Fruit fly (Drosophila melanogaster) whole organism, pupa: ENCODE data around the gene Cchl.

Source experiments
- CG10348 ChIP-seq: fragments of 200-800 bp; sonication (Bioruptor generic); IDR thresholded peaks from 2 replicates; pipeline ENCODE4 v1.3.6; 2022; ENCODE audit warnings: missing biosample characterization, missing genetic modification characterization
- CG12605 ChIP-seq: fragments of 200-800 bp; sonication (Bioruptor generic); IDR thresholded peaks from 2 replicates; pipeline ENCODE4 v1.3.6; 2022; ENCODE audit warnings: missing biosample characterization, missing genetic modification characterization
- CG13204 ChIP-seq: fragments of 200-800 bp; sonication (Bioruptor generic); optimal IDR thresholded peaks from 2 replicates; lab custom pipeline; 2018; ENCODE audit warnings: missing biosample characterization, mild to moderate bottlenecking, missing genetic modification characterization, moderate library complexity
- CG14655 ChIP-seq: fragments of 200-800 bp; sonication (Bioruptor generic); optimal IDR thresholded peaks from 3 replicates; lab custom pipeline; 2017; ENCODE audit warnings: mild to moderate bottlenecking, missing biosample characterization, missing genetic modification reagents, missing genetic modification characterization
- CG15710 ChIP-seq: fragments of 200-800 bp; sonication (Bioruptor generic); optimal IDR thresholded peaks from 2 replicates; lab custom pipeline; 2018; ENCODE audit warnings: missing biosample characterization, mild to moderate bottlenecking, missing genetic modification characterization, moderate library complexity
- CG17806 ChIP-seq: fragments of 200-800 bp; sonication (Bioruptor generic); optimal IDR thresholded peaks from 2 replicates; lab custom pipeline; 2018; ENCODE audit warnings: missing biosample characterization, mild to moderate bottlenecking, missing genetic modification characterization, moderate library complexity
- CG32121 ChIP-seq: fragments of 200-800 bp; sonication (Bioruptor generic); IDR thresholded peaks from 2 replicates; pipeline ENCODE4 v1.3.6; 2022; ENCODE audit warnings: missing biosample characterization, missing genetic modification characterization
- CG34367 ChIP-seq: fragments of 200-800 bp; sonication (Bioruptor generic); optimal IDR thresholded peaks from 2 replicates; lab custom pipeline; 2018; ENCODE audit warnings: missing biosample characterization, mild to moderate bottlenecking, missing genetic modification characterization
- CG4496 ChIP-seq: fragments of 200-800 bp; sonication (Bioruptor generic); IDR thresholded peaks from 3 replicates; pipeline ENCODE4 v1.3.6; 2022; ENCODE audit warnings: missing biosample characterization, missing genetic modification characterization
- CG8159 ChIP-seq: fragments of 200-800 bp; sonication (Bioruptor generic); optimal IDR thresholded peaks from 3 replicates; lab custom pipeline; 2018; ENCODE audit warnings: missing biosample characterization, mild to moderate bottlenecking, missing genetic modification characterization, moderate library complexity
- CG8301 ChIP-seq: fragments of 200-800 bp; sonication (Bioruptor generic); optimal IDR thresholded peaks from 2 replicates; lab custom pipeline; 2018; ENCODE audit warnings: missing biosample characterization, mild to moderate bottlenecking, missing genetic modification characterization
- CG9948 ChIP-seq: fragments of 200-800 bp; sonication (Bioruptor generic); optimal IDR thresholded peaks from 2 replicates; lab custom pipeline; 2018; ENCODE audit warnings: missing biosample characterization, mild to moderate bottlenecking, missing genetic modification characterization, moderate library complexity
- D1 ChIP-seq: fragments of 200-800 bp; sonication (Bioruptor generic); optimal IDR thresholded peaks from 2 replicates; lab custom pipeline; 2018; ENCODE audit warnings: missing biosample characterization, mild to moderate bottlenecking, missing genetic modification characterization, moderate library complexity
- EcR ChIP-seq: fragments of 200-800 bp; sonication (Bioruptor generic); optimal IDR thresholded peaks from 3 replicates; lab custom pipeline; 2019; ENCODE audit warnings: missing biosample characterization, missing genetic modification characterization, mild to moderate bottlenecking, moderate library complexity, missing genetic modification reagents
- Ets98B ChIP-seq: fragments of 200-800 bp; sonication (Bioruptor generic); IDR thresholded peaks from 2 replicates; pipeline ENCODE4 v1.3.6; 2022; ENCODE audit warnings: missing biosample characterization, missing genetic modification characterization
- Pif1A ChIP-seq: fragments of 200-800 bp; sonication (Bioruptor generic); optimal IDR thresholded peaks from 3 replicates; lab custom pipeline; 2016; ENCODE audit warnings: missing biosample characterization, missing genetic modification characterization
- Pif1B ChIP-seq: fragments of 200-800 bp; sonication (Bioruptor generic); optimal IDR thresholded peaks from 3 replicates; lab custom pipeline; 2016; ENCODE audit warnings: missing biosample characterization, missing genetic modification characterization
- Snoo ChIP-seq: fragments of 200-800 bp; sonication (Bioruptor generic); optimal IDR thresholded peaks from 3 replicates; lab custom pipeline; 2017; ENCODE audit warnings: missing biosample characterization, mild to moderate bottlenecking, missing genetic modification characterization, inconsistent platforms
- fd96Ca ChIP-seq: fragments of 200-800 bp; sonication (Bioruptor generic); IDR thresholded peaks from 3 replicates; pipeline ENCODE4 v1.3.6; 2022; ENCODE audit warnings: missing biosample characterization, missing genetic modification characterization
- gl ChIP-seq: fragments of 200-800 bp; sonication (Bioruptor generic); optimal IDR thresholded peaks from 2 replicates; lab custom pipeline; 2018; ENCODE audit warnings: missing biosample characterization, mild to moderate bottlenecking, missing genetic modification characterization
- rn ChIP-seq: fragments of 200-800 bp; sonication (Bioruptor generic); IDR thresholded peaks from 2 replicates; pipeline ENCODE4 v1.3.6; 2022; ENCODE audit warnings: missing biosample characterization, missing genetic modification characterization

Cchl gene

dm6 chr3R:22018777-22019420 is 8.4 kb downstream of the Cchl start, which contains the start of gene Idh3b:
TSS of gene Idh3b (minus strand) at chr3R:22019382.
- no peak for TF ChIP-seq CG10348 (GFP tag; lab: Robert Waterston, UW)
- TF ChIP-seq Ets98B (GFP tag; lab: Robert Waterston, UW) = no peak; the same call in 1 of the 2 replicates
- TF ChIP-seq CG13204 (GFP tag; lab: Kevin White, UChicago) = no peak
- TF ChIP-seq CG12605 (GFP tag; lab: Robert Waterston, UW) = no peak
- no peak for TF ChIP-seq D1 (tag; lab: Kevin White, UChicago)
- TF ChIP-seq CG34367 = no peak
- TF ChIP-seq Pif1B = no peak
- no peak for TF ChIP-seq gl
- TF ChIP-seq CG15710 (tag; lab: Kevin White, UChicago) = peak; percentile 29
- TF ChIP-seq CG4496 = peak; percentile 69
- no peak for TF ChIP-seq CG32121 (GFP tag; lab: Robert Waterston, UW)
- 0 out of 2 replicates have a peak, but pooled peaks have one; percentile 27 for TF ChIP-seq rn (GFP tag; lab: Robert Waterston, UW)
- no peak for TF ChIP-seq CG8159 (tag; lab: Kevin White, UChicago)
- no peak for TF ChIP-seq CG9948 (tag; lab: Kevin White, UChicago)
- no peak for TF ChIP-seq fd96Ca (GFP tag; lab: Robert Waterston, UW)
- TF ChIP-seq Snoo = peak; percentile 43
- TF ChIP-seq EcR (GFP tag; lab: Kevin White, UChicago) = no peak

- TF ChIP-seq rn (GFP tag; lab: Robert Waterston, UW) (no peak), Pif1B (no peak), CG32121 (GFP tag; lab: Robert Waterston, UW) (no peak), D1 (tag; lab: Kevin White, UChicago) (no peak), CG9948 (tag; lab: Kevin White, UChicago) (no peak), CG8301 (no peak), CG8159 (tag; lab: Kevin White, UChicago) (no peak), Pif1A (GFP tag; lab: Kevin White, UChicago) (no peak), CG12605 (GFP tag; lab: Robert Waterston, UW) (no peak)
- TF ChIP-seq, all 21 proteins: peak for 0
Measured at dm6 chr3R:22014397-22014796, 12.9 kb downstream of the Cchl start, which contains the start of gene Theg. TSS of gene Theg (plus strand) at chr3R:22014697.

DNA sequence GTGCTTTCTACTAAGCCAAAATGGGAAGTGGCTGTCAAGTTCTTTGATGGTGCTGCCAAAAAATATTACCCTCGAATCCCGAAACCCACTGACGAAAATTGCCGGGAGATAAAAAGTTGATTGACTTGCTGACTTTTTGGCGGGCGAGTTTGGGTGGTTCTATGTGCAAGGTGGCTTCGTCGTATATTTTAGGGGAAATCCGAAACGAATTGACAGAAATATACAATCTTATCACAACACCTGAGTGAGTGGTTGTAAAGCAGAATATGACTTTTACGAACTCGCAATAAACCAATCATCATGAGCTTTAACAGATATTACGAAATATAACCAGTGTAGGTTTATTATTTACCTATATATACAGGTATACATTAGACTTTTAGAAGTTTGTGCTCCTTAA is 23.8 kb downstream of the Cchl start:
- no peak for TF ChIP-seq CG32121 (GFP tag; lab: Robert Waterston, UW)
- TF ChIP-seq CG34367 = no peak
- TF ChIP-seq CG17806 (tag; lab: Kevin White, UChicago) = no peak
- TF ChIP-seq Ets98B (GFP tag; lab: Robert Waterston, UW) = no peak
- no peak for TF ChIP-seq fd96Ca (GFP tag; lab: Robert Waterston, UW)
- TF ChIP-seq Pif1A (GFP tag; lab: Kevin White, UChicago) = no peak

DNA sequence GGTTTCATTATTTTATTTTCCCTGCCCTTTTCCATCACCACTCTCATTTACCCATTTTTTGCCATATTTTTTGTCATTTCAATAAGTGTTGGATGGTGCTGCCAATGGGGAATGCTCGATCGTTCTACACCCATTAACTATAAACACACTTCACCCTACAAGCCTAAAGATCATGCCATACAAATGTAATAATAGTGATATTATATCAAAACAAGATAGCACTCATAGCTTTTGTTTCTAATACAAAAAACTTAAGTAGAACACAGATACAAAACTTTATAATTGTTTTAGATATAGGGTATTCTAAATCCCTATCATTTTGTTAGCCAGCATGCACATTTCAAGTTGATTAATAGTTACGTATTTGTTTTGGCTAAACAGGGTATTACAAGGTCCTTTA is 27.6 kb downstream of the Cchl start:
- TF ChIP-seq CG17806 (tag; lab: Kevin White, UChicago) (no peak), CG9948 (tag; lab: Kevin White, UChicago) (no peak), Snoo (no peak), Pif1A (GFP tag; lab: Kevin White, UChicago) (peak; percentile 5), CG10348 (GFP tag; lab: Robert Waterston, UW) (no peak), CG4496 (no peak)

- peak; percentile 4 for TF ChIP-seq CG17806 (tag; lab: Kevin White, UChicago)
- peak; percentile 27 for TF ChIP-seq CG15710 (tag; lab: Kevin White, UChicago)
- TF ChIP-seq CG8159 (tag; lab: Kevin White, UChicago) = peak; percentile 55
- TF ChIP-seq CG12605 (GFP tag; lab: Robert Waterston, UW) = no peak
- TF ChIP-seq, all 21 proteins: peak for 3
Measured at dm6 chr3R:21998877-21999276, 28.4 kb downstream of the Cchl start.

- peak; percentile 85 for TF ChIP-seq CG4496
- peak; percentile 86 for TF ChIP-seq fd96Ca (GFP tag; lab: Robert Waterston, UW)
- peak; percentile 52; the same call in 1 of the 2 replicates for TF ChIP-seq rn (GFP tag; lab: Robert Waterston, UW)
- TF ChIP-seq CG17806 (tag; lab: Kevin White, UChicago) = peak; percentile 53
- peak; percentile 53 for TF ChIP-seq CG9948 (tag; lab: Kevin White, UChicago)
- peak; percentile 43; the same call in 1 of the 2 replicates for TF ChIP-seq CG10348 (GFP tag; lab: Robert Waterston, UW)
- TF ChIP-seq CG13204 (GFP tag; lab: Kevin White, UChicago) = no peak
- TF ChIP-seq gl = no peak
- TF ChIP-seq Pif1B = peak; percentile 40
- peak; percentile 40 for TF ChIP-seq Snoo
- peak; percentile 84 for TF ChIP-seq Ets98B (GFP tag; lab: Robert Waterston, UW)
- peak; percentile 70 for TF ChIP-seq CG14655 (GFP tag; lab: Kevin White, UChicago)
- TF ChIP-seq CG8301 = peak; percentile 69
- peak; percentile 49 for TF ChIP-seq CG12605 (GFP tag; lab: Robert Waterston, UW)
- TF ChIP-seq EcR (GFP tag; lab: Kevin White, UChicago) = no peak
- TF ChIP-seq CG32121 (GFP tag; lab: Robert Waterston, UW) = peak; percentile 72
- peak; percentile 60 for TF ChIP-seq CG15710 (tag; lab: Kevin White, UChicago)
- TF ChIP-seq CG8159 (tag; lab: Kevin White, UChicago) = peak; percentile 48
- no peak for TF ChIP-seq D1 (tag; lab: Kevin White, UChicago)
- peak; percentile 52 for TF ChIP-seq CG34367
- TF ChIP-seq Pif1A (GFP tag; lab: Kevin White, UChicago) = peak; percentile 74
- TF ChIP-seq, all 21 proteins: peak for 17
Measured at dm6 chr3R:21992909-21993308, 34.4 kb downstream of the Cchl start.
